Fruit fly (Drosophila melanogaster) Kc167 (cell line): Measurements from ENCODE around the gene Uba2.

Source experiments
- insv ChIP-seq: fragments of >200 bp; optimal IDR thresholded peaks from 3 replicates; lab custom pipeline; 2018; ENCODE audit warnings: missing external identifiers
- psq ChIP-seq: fragments of >200 bp; optimal IDR thresholded peaks from 2 replicates; lab custom pipeline; 2017; ENCODE audit warnings: missing external identifiers
- ttk ChIP-seq: sonication (Bioruptor generic); optimal IDR thresholded peaks from 2 replicates; lab custom pipeline; 2017; ENCODE audit warnings: missing external identifiers

DNA sequence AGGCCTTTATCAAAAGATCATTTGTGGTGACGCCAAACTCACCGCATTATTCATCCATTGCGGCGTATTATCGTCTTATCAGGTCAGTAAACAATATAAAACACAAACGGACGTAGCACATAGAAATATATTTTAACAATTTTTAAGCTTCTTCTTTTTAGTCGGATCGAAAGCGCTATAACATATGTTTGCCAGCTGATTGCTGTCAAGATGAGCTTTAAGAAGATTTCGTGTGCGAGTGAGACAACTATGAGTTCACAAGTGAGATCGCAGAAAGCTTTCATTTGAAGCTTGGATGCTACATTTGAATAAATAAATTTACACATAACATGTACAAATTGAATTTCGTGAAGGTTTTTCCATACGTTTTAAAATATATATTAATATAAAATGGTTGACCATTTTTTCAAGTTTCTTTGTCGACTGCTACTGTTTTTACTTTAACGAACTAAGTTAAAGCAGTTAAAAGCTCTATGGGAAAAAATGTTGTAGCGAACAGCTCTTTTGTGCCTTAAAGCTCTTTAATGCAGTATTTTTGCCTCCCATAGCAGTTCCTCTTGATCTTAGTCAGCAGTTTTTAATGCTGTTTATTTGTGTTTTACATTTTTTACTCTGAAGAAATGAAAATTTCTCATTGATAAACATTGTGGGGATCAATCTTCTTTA is 31.2 kb upstream of the Uba2 start, which contains the start of gene CG42445:
- TF ChIP-seq ttk (lab: Kevin White, UChicago) (no peak), insv (lab: Kevin White, UChicago) (no peak), psq (lab: Kevin White, UChicago) (no peak)
